Worm (Caenorhabditis elegans) whole organism, late embryonic: ENCODE results near the gene F29C12.6.
A peak's percentile ranks its signal among the peaks of the same experiment; 100 is the strongest.

Experiments
- C08G9.2 ChIP-seq: sonication (generic microtip); optimal IDR thresholded peaks from 2 replicates; lab custom pipeline; 2016; ENCODE audit warnings: mild to moderate bottlenecking, missing genetic modification characterization, moderate library complexity, missing compliant biosample characterization
- K02D7.2 ChIP-seq: sonication (generic microtip); optimal IDR thresholded peaks from 2 replicates; lab custom pipeline; 2017; ENCODE audit warnings: mild to moderate bottlenecking, missing genetic modification characterization, missing compliant biosample characterization
- K09A11.1 ChIP-seq: sonication (generic microtip); optimal IDR thresholded peaks from 2 replicates; lab custom pipeline; 2017; ENCODE audit warnings: antibody characterized with exemption, mild to moderate bottlenecking, missing genetic modification characterization, missing compliant biosample characterization; ENCODE audit not compliant: insufficient read depth
- T23F11.4 ChIP-seq: fragments of 200-800 bp; sonication (Bioruptor generic); optimal IDR thresholded peaks from 2 replicates; lab custom pipeline; 2018; ENCODE audit warnings: mild to moderate bottlenecking, missing genetic modification characterization, missing compliant biosample characterization
- ama-1 ChIP-seq: fragments of 150-350 bp; optimal IDR thresholded peaks from 2 replicates; lab custom pipeline; 2014
- ceh-14 ChIP-seq: sonication (generic microtip); optimal IDR thresholded peaks from 2 replicates; lab custom pipeline; 2016; ENCODE audit warnings: missing genotype, missing genetic modification characterization, missing compliant biosample characterization
- ceh-18 ChIP-seq: sonication (generic microtip); optimal IDR thresholded peaks from 2 replicates; lab custom pipeline; 2016; ENCODE audit warnings: missing genetic modification characterization, missing compliant biosample characterization
- ceh-19 ChIP-seq: fragments of 200-800 bp; sonication (Bioruptor generic); optimal IDR thresholded peaks from 2 replicates; lab custom pipeline; 2018; ENCODE audit warnings: mild to moderate bottlenecking, missing genetic modification characterization, missing compliant biosample characterization
- ceh-2 ChIP-seq: sonication (generic microtip); optimal IDR thresholded peaks from 2 replicates; lab custom pipeline; 2016; ENCODE audit warnings: missing genotype, missing genetic modification characterization, missing compliant biosample characterization
- ceh-22 ChIP-seq: sonication (generic microtip); optimal IDR thresholded peaks from 2 replicates; lab custom pipeline; 2017; ENCODE audit warnings: missing biosample characterization, missing genetic modification characterization
- ceh-34 ChIP-seq: sonication (generic microtip); optimal IDR thresholded peaks from 2 replicates; lab custom pipeline; 2016; ENCODE audit warnings: mild to moderate bottlenecking, missing genetic modification characterization, missing compliant biosample characterization
- che-1 ChIP-seq: sonication (generic microtip); optimal IDR thresholded peaks from 2 replicates; lab custom pipeline; 2016; ENCODE audit warnings: mild to moderate bottlenecking, missing genetic modification characterization, missing compliant biosample characterization
- dve-1 ChIP-seq: sonication (generic microtip); optimal IDR thresholded peaks from 2 replicates; lab custom pipeline; 2017; ENCODE audit warnings: antibody characterized with exemption, mild to moderate bottlenecking, missing genetic modification characterization, missing compliant biosample characterization
- elt-2 ChIP-seq: sonication (generic microtip); optimal IDR thresholded peaks from 2 replicates; lab custom pipeline; 2016; ENCODE audit warnings: missing genetic modification reagents, missing genetic modification characterization, missing compliant biosample characterization
- elt-4 ChIP-seq: sonication (generic microtip); optimal IDR thresholded peaks from 2 replicates; lab custom pipeline; 2016; ENCODE audit warnings: missing genetic modification characterization, missing compliant biosample characterization
- ets-4 ChIP-seq: sonication (generic microtip); optimal IDR thresholded peaks from 2 replicates; lab custom pipeline; 2016; ENCODE audit warnings: missing genetic modification characterization, missing compliant biosample characterization
- fax-1 ChIP-seq: sonication (generic microtip); optimal IDR thresholded peaks from 2 replicates; lab custom pipeline; 2016; ENCODE audit warnings: missing genotype, missing genetic modification characterization, missing compliant biosample characterization
- fkh-6 ChIP-seq: sonication (generic microtip); optimal IDR thresholded peaks from 2 replicates; lab custom pipeline; 2016; ENCODE audit warnings: missing genetic modification characterization, missing compliant biosample characterization
- gmeb-2 ChIP-seq: sonication (generic microtip); optimal IDR thresholded peaks from 2 replicates; lab custom pipeline; 2016; ENCODE audit warnings: missing genetic modification characterization, inconsistent platforms, missing compliant biosample characterization
- hlh-15 ChIP-seq: sonication (generic microtip); optimal IDR thresholded peaks from 2 replicates; lab custom pipeline; 2016; ENCODE audit warnings: missing genetic modification characterization, missing compliant biosample characterization
- hlh-30 ChIP-seq: sonication (generic microtip); optimal IDR thresholded peaks from 2 replicates; lab custom pipeline; 2017; ENCODE audit warnings: antibody characterized with exemption, missing genetic modification characterization, missing compliant biosample characterization; ENCODE audit not compliant: insufficient read depth
- hlh-8 ChIP-seq: sonication (generic microtip); optimal IDR thresholded peaks from 2 replicates; lab custom pipeline; 2016; ENCODE audit warnings: missing genotype, missing genetic modification characterization, missing compliant biosample characterization
- madf-2 ChIP-seq: sonication (generic microtip); optimal IDR thresholded peaks from 2 replicates; lab custom pipeline; 2017; ENCODE audit warnings: missing genetic modification characterization, missing compliant biosample characterization
- mec-3 ChIP-seq: sonication (generic microtip); optimal IDR thresholded peaks from 2 replicates; lab custom pipeline; 2016; ENCODE audit warnings: borderline replicate concordance, missing genetic modification characterization, missing compliant biosample characterization
- nhr-11 ChIP-seq: fragments of 150-350 bp; optimal IDR thresholded peaks from 2 replicates; lab custom pipeline; 2014; ENCODE audit warnings: missing biosample characterization, missing genetic modification characterization
- nhr-232 ChIP-seq: sonication (generic microtip); optimal IDR thresholded peaks from 2 replicates; lab custom pipeline; 2016; ENCODE audit warnings: missing genetic modification characterization, missing compliant biosample characterization
- odd-2 ChIP-seq: sonication (generic microtip); optimal IDR thresholded peaks from 2 replicates; lab custom pipeline; 2017; ENCODE audit warnings: antibody characterized with exemption, mild to moderate bottlenecking, missing genetic modification characterization, missing compliant biosample characterization
- pag-3 ChIP-seq: sonication (generic microtip); optimal IDR thresholded peaks from 2 replicates; lab custom pipeline; 2016; ENCODE audit warnings: missing compliant biosample characterization, missing genetic modification characterization, borderline replicate concordance
- pha-2 ChIP-seq: sonication (generic microtip); optimal IDR thresholded peaks from 2 replicates; lab custom pipeline; 2017; ENCODE audit warnings: mild to moderate bottlenecking, missing genetic modification characterization, missing compliant biosample characterization
- pha-4 ChIP-seq: fragments of 150-350 bp; optimal IDR thresholded peaks from 2 replicates; lab custom pipeline; 2018; ENCODE audit warnings: missing biosample characterization, missing genetic modification reagents, missing genetic modification characterization
- pqm-1 ChIP-seq: sonication (generic microtip); optimal IDR thresholded peaks from 2 replicates; lab custom pipeline; 2016; ENCODE audit warnings: missing genetic modification characterization, missing compliant biosample characterization
- pros-1 ChIP-seq: fragments of 150-350 bp; optimal IDR thresholded peaks from 2 replicates; lab custom pipeline; 2014; ENCODE audit warnings: missing biosample characterization, missing genetic modification reagents, missing genetic modification characterization
- rnt-1 ChIP-seq: sonication (generic microtip); optimal IDR thresholded peaks from 2 replicates; lab custom pipeline; 2016; ENCODE audit warnings: missing genetic modification characterization, missing compliant biosample characterization
- sdc-2 ChIP-seq: sonication (generic microtip); optimal IDR thresholded peaks from 2 replicates; lab custom pipeline; 2016; ENCODE audit warnings: missing genotype, missing genetic modification characterization, missing compliant biosample characterization
- sox-4 ChIP-seq: sonication (generic microtip); optimal IDR thresholded peaks from 2 replicates; lab custom pipeline; 2017; ENCODE audit warnings: mild to moderate bottlenecking, missing genetic modification characterization, inconsistent platforms, missing compliant biosample characterization
- tbx-7 ChIP-seq: sonication (generic microtip); optimal IDR thresholded peaks from 2 replicates; lab custom pipeline; 2016; ENCODE audit warnings: missing genotype, missing genetic modification characterization, missing compliant biosample characterization
- ttx-3 ChIP-seq: sonication (generic microtip); optimal IDR thresholded peaks from 2 replicates; lab custom pipeline; 2016; ENCODE audit warnings: missing genetic modification reagents, missing genetic modification characterization, missing compliant biosample characterization
- unc-3 ChIP-seq, 2 experiments: fragments of 200-800 bp in 1 of 2; sonication (Bioruptor generic) in 1 of 2; sonication (generic microtip) in 1 of 2; conservative IDR thresholded peaks in 1 of 2; optimal IDR thresholded peaks in 1 of 2; 2 replicates each; pipeline versions ENCODE4 v1.3.6 to Lab custom; 2016 to 2022; ENCODE audit warnings: missing compliant biosample characterization in 2 of 2, missing genetic modification characterization in 2 of 2, missing genetic modification reagents in 1 of 2
- unc-42 ChIP-seq: sonication (generic microtip); optimal IDR thresholded peaks from 2 replicates; lab custom pipeline; 2016; ENCODE audit warnings: missing genotype, missing genetic modification characterization, missing compliant biosample characterization
- unc-86 ChIP-seq: sonication (generic microtip); optimal IDR thresholded peaks from 2 replicates; lab custom pipeline; 2016; ENCODE audit warnings: missing genetic modification characterization, missing compliant biosample characterization
- zip-5 ChIP-seq: sonication (generic microtip); optimal IDR thresholded peaks from 2 replicates; lab custom pipeline; 2016; ENCODE audit warnings: missing genetic modification characterization, missing compliant biosample characterization
- ztf-16 ChIP-seq: sonication (generic microtip); optimal IDR thresholded peaks from 2 replicates; lab custom pipeline; 2017; ENCODE audit warnings: missing genetic modification characterization, missing compliant biosample characterization

Gene F29C12.6

DNA sequence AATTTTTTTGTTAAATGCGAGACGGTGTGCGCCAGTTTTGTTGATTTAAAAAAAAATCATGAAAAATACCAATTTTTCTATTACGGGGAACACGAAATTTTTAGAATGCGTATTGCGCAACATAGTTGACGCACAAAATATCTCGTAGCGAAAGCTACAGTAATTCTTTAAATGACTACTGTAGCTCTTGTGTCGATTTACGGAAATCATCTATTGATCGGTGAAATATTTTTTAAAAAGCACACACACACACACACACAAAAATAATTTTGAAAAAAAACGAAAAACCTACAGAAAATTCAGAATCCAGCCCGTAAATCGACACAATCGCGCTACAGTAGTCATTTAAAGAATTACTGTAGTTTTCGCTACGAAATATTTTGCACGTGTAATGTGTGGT lies 37.8 kb upstream of the F29C12.6 start:
- TF ChIP-seq ceh-18 (no peak), elt-4 (tag; lab: Kevin White, UChicago) (no peak)

DNA sequence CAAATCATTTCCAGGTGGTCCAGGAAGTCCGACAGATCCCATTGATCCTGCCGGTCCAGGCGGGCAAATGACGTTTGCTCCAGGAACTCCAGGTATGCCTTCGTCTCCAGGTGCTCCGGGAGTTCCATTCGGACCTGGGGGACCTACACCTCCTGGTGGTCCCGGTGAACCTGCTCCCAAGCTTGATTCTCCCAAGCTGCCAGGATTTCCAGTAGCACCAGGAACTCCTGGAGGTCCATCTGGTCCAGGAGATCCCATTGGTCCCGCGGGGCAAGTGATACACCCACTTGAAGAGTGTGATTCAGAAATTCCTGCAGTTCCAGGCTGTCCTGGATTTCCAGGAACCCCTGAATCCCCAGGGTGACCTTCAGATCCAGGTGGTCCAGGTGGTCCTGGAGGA lies 33.4 kb upstream of the F29C12.6 start:
- TF ChIP-seq K02D7.2 (tag; lab: Kevin White, UChicago) (no peak), zip-5 (no peak), fax-1 (tag; lab: Kevin White, UChicago) (no peak), hlh-15 (no peak), ets-4 (tag; lab: Kevin White, UChicago) (no peak), dve-1 (tag; lab: Kevin White, UChicago) (no peak), madf-2 (tag; lab: Kevin White, UChicago) (no peak)

DNA sequence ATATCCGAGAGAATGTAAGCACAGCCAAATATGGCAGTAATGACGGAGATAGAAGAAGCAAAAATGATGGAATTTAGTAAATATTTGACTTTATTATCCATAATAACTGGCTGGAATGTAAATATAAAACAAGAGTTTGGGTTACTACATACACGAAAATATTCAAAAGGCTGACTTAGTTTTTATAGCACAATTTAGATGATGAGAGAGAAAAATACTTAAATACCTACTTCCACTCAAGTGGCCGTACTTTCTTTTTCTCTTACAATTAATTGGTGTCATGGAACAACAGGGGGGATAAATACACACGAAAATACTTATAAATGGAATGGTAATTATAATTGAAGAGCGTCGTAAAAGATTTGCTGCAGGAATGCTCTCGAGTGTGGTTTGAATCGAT lies 31.5 kb upstream of the F29C12.6 start, which contains the start of gene col-86:
TSS of gene col-86 (minus strand) at position 101 of the 400 bp plus-strand sequence.
- no peak for TF ChIP-seq sdc-2 (tag; lab: Kevin White, UChicago)
- TF ChIP-seq pha-4, result no peak
- TF ChIP-seq ceh-14 (tag; lab: Kevin White, UChicago), result no peak
- TF ChIP-seq fkh-6 (tag; lab: Kevin White, UChicago), result no peak
- TF ChIP-seq ztf-16 (tag; lab: Kevin White, UChicago), result no peak
- no peak for TF ChIP-seq sox-4 (tag; lab: Kevin White, UChicago)
- TF ChIP-seq che-1, result no peak

DNA sequence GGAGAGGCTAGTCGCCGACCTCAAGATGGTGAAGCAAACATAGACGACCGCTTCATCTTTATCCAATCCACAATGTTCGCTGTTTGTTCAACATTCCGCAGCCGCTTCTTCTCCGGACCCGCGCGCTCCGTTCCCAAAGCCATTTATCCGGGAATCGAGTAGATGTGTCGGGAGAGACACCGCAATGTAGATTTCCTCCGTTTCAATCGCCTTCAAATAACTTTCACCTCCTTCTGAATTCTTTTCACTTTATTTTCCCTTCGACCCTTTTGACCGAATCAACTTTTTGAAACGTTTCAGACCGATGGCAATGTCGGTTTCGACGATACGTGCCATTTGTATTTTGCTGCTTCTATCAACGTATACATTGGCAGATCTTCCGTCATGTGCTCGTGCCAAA lies 22.0 kb upstream of the F29C12.6 start, which contains the start of gene pqn-32:
TSS of gene pqn-32 (plus strand) at position 301 of the 400 bp plus-strand sequence.
- TF ChIP-seq che-1 (no peak), unc-3 (GFP tag; conservative IDR thresholded peaks at IDR 0.05; lab: Robert Waterston, UW) (no peak), unc-3 (tag; optimal IDR thresholded peaks at IDR 0.05; lab: Kevin White, UChicago) (no peak), odd-2 (no peak), pros-1 (tag; lab: Kevin White, UChicago) (no peak), hlh-8 (tag; lab: Kevin White, UChicago) (no peak), ttx-3 (tag; lab: Kevin White, UChicago) (no peak)

DNA sequence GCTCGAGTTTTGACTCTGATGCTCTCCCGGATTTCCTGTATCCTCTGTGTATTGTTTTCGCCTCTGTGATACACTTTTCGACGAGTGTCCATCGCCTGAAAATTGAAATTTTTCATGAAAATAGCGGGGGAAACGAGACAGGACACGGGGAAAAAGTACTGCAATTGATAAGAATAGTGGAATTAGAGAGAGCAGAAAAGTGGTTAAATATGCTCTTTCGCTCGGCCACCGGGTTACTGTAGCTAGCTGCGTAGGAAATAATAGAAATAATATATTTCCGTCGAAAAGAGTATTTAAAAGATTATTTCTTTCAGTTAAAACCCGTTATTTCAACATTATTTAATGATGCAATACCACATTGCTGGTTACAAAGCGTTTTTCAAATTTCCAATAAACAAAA lies 13.0 kb upstream of the F29C12.6 start, which contains the start of gene rict-1:
TSS of gene rict-1 (minus strand) at position 101 of the 400 bp plus-strand sequence.
- TF ChIP-seq K09A11.1 (tag; lab: Kevin White, UChicago), result no peak
- no peak for TF ChIP-seq pag-3
- no peak for TF ChIP-seq pros-1 (tag; lab: Kevin White, UChicago)
- no peak for TF ChIP-seq ama-1
- TF ChIP-seq fkh-6 (tag; lab: Kevin White, UChicago), result no peak

DNA sequence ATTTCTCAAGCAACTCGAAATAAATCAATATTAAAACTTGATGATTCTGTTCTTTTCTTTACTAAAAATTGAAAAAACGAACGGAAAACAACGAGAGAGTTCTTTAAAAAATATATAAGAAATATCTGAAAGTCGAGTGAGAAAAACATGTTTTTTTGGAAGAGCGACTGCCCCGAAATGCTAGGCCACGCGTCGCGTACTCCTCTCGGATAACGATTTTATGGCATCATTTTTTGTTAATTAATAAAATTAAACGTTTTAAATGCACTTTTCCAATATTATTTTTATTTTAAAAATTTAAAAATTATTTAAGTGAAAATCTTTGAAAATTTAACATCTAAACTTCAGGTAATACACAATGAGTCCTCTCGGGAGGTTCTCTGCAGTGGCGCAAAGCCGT lies 12.6 kb upstream of the F29C12.6 start, which contains the start of gene gfm-1:
TSS of gene gfm-1 (plus strand) at position 349 of the 400 bp plus-strand sequence.
- TF ChIP-seq ets-4 (tag; lab: Kevin White, UChicago) (peak; percentile 67), hlh-15 (peak; percentile 25), fkh-6 (tag; lab: Kevin White, UChicago) (no peak), ceh-2 (tag; lab: Kevin White, UChicago) (peak; percentile 84), unc-86 (tag; lab: Kevin White, UChicago) (peak; percentile 5), che-1 (no peak), ceh-22 (tag; lab: Kevin White, UChicago) (no peak), ceh-14 (tag; lab: Kevin White, UChicago) (peak; percentile 41), pha-2 (peak; percentile 27), pros-1 (tag; lab: Kevin White, UChicago) (no peak), nhr-11 (tag; lab: Kevin White, UChicago) (no peak), C08G9.2 (tag; lab: Kevin White, UChicago) (peak; percentile 84), unc-42 (tag; lab: Kevin White, UChicago) (peak; percentile 41), odd-2 (no peak), tbx-7 (peak; percentile 86), sdc-2 (tag; lab: Kevin White, UChicago) (peak; percentile 29), nhr-232 (tag; lab: Kevin White, UChicago) (no peak), gmeb-2 (tag; lab: Kevin White, UChicago) (no peak), zip-5 (peak; percentile 86), hlh-30 (no peak), pqm-1 (no peak), rnt-1 (peak; percentile 26), mec-3 (tag; lab: Kevin White, UChicago) (no peak), ceh-18 (no peak), T23F11.4 (GFP tag; lab: Kevin White, UChicago) (no peak), ceh-19 (no peak), ceh-34 (tag; lab: Kevin White, UChicago) (peak; percentile 14), elt-2 (tag; lab: Kevin White, UChicago) (peak; percentile 63)
